Fruit fly (Drosophila melanogaster) Kc167 (cell line): ENCODE results near the gene Nup43.

Experiments used
- Sin3A ChIP-seq: fragments of >200 bp; optimal IDR thresholded peaks from 2 replicates; lab custom pipeline; 2018; ENCODE audit warnings: missing external identifiers
- h ChIP-seq: fragments of >200 bp; optimal IDR thresholded peaks from 3 replicates; lab custom pipeline; 2018; ENCODE audit warnings: missing external identifiers
- psq ChIP-seq: fragments of >200 bp; optimal IDR thresholded peaks from 2 replicates; lab custom pipeline; 2017; ENCODE audit warnings: missing external identifiers

DNA sequence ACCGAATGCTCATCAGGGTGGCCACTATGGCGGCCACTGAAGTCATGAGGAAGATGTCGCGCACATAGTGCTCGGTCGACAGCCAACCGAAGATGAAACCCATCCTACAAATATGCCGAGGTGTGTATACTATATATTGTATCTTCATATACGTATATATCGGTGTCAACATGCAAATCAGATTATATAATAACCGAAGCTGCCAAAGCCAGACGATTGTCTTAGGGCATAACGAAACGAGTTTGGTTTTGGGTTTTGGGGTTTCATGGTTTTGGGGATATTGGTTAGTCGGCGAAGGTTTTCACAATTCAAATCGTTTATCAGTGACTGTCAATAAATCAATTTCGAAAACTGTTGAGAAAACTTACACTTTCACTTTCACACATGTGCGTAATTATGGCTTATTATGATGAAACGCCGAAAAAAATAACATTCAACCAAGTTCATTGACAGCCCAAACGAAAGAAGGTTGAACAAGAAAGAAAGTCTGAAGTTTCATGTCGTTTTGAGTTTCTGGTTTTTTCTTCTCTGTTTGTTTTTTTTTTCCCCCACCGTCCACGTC, 13.9 kb downstream of the Nup43 start:
- TF ChIP-seq psq (lab: Kevin White, UChicago) (no peak), Sin3A (lab: Kevin White, UChicago) (no peak), h (lab: Kevin White, UChicago) (no peak)
